In the genomic region with DNA sequence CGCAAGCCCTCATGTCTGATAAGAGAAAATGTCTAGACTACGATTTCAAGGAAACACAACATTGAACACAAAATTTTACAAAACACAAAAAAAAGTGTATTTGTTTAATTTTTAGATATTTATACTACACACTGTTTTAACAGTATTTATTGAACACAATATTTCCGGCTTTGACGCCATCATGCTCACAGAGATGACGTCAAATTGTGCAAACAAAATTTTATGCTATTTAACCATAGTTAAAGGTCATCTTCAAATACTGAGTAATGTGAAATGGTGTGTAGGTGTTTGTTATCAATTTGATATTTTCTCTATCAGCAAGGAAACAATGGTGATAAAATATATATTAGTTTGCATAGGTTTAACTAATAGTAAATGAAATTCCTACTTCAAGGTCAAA, we compare ENCODE assay signal across 6 worm cellular contexts.
A peak's percentile ranks its signal among the peaks of the same experiment; 100 is the strongest.
TF ChIP-seq lines count a peak whose summit lies in the region.

No protein-coding gene starts in this region.

TF ChIP-seq in whole organism, L1 larva, 84 proteins besides CTCF, POLR2A, EP300 and RAD21:
- TF ChIP-seq elt-2 (tag; optimal IDR thresholded peaks at IDR 0.05; lab: Kevin White, UChicago) (peak; percentile 70), nhr-237 (tag; optimal IDR thresholded peaks at IDR 0.05; lab: Kevin White, UChicago) (no peak), jun-1 (tag; optimal IDR thresholded peaks at IDR 0.05; lab: Kevin White, UChicago) (peak; percentile 21), ceh-63 (GFP tag; optimal IDR thresholded peaks at IDR 0.05; lab: Kevin White, UChicago) (no peak), lin-15B (tag; optimal IDR thresholded peaks at IDR 0.05; lab: Kevin White, UChicago) (no peak), lsy-2 (tag; optimal IDR thresholded peaks at IDR 0.05; lab: Kevin White, UChicago) (no peak), efl-1 (optimal IDR thresholded peaks at IDR 0.05; lab: Kevin White, UChicago) (no peak), efl-1 (GFP tag; optimal IDR thresholded peaks at IDR 0.05 in 1 of 2; lab: Kevin White, UChicago) (peak in 1 of 2 experiments; percentile 5), pax-3 (tag; optimal IDR thresholded peaks at IDR 0.05; lab: Kevin White, UChicago) (peak; percentile 72), irx-1 (tag; optimal IDR thresholded peaks at IDR 0.05; lab: Kevin White, UChicago) (no peak), alr-1 (tag; optimal IDR thresholded peaks at IDR 0.05; lab: Kevin White, UChicago; ENCODE audit: borderline replicate concordance) (no peak), nhr-84 (tag; optimal IDR thresholded peaks at IDR 0.05; lab: Kevin White, UChicago) (no peak)

TF ChIP-seq in whole organism, L2 larva, 48 proteins besides CTCF, POLR2A, EP300 and RAD21:
- TF ChIP-seq sma-9 (GFP tag; optimal IDR thresholded peaks at IDR 0.05; lab: Kevin White, UChicago), result peak; percentile 13
- TF ChIP-seq sma-9 (tag; optimal IDR thresholded peaks at IDR 0.05; lab: Kevin White, UChicago), result no peak
- no peak for TF ChIP-seq nhr-21 (tag; optimal IDR thresholded peaks at IDR 0.05; lab: Kevin White, UChicago)
- TF ChIP-seq F13H6.1 (tag; optimal IDR thresholded peaks at IDR 0.05; lab: Kevin White, UChicago), result peak; percentile 25
- TF ChIP-seq lin-13 (GFP tag; optimal IDR thresholded peaks at IDR 0.05; lab: Kevin White, UChicago), result no peak
- TF ChIP-seq crh-2 (tag; optimal IDR thresholded peaks at IDR 0.05; lab: Kevin White, UChicago), result peak; percentile 10
- peak; percentile 77 for TF ChIP-seq fos-1 (tag; optimal IDR thresholded peaks at IDR 0.05; lab: Kevin White, UChicago)

TF ChIP-seq in whole organism, L3 larva, 47 proteins besides CTCF, POLR2A, EP300 and RAD21 (continues in another document):
- TF ChIP-seq nhr-25 (tag; optimal IDR thresholded peaks at IDR 0.05; lab: Kevin White, UChicago) (no peak), elt-2 (tag; optimal IDR thresholded peaks at IDR 0.05; lab: Kevin White, UChicago) (peak; percentile 68), lsy-12 (tag; optimal IDR thresholded peaks at IDR 0.05; lab: Kevin White, UChicago) (no peak), nhr-67 (tag; optimal IDR thresholded peaks at IDR 0.05; lab: Kevin White, UChicago) (no peak), nhr-11 (tag; optimal IDR thresholded peaks at IDR 0.05; lab: Kevin White, UChicago) (no peak), eor-1 (tag; optimal IDR thresholded peaks at IDR 0.05; lab: Kevin White, UChicago) (no peak), nhr-23 (tag; optimal IDR thresholded peaks at IDR 0.05; lab: Kevin White, UChicago) (no peak), ZK546.5 (tag; optimal IDR thresholded peaks at IDR 0.05; lab: Kevin White, UChicago) (no peak), ztf-11 (tag; optimal IDR thresholded peaks at IDR 0.05; lab: Kevin White, UChicago) (no peak), lin-39 (tag; optimal IDR thresholded peaks at IDR 0.05; lab: Kevin White, UChicago) (no peak), pha-4 (tag; optimal IDR thresholded peaks at IDR 0.05; lab: Kevin White, UChicago) (peak; percentile 6), jun-1 (tag; optimal IDR thresholded peaks at IDR 0.05; lab: Kevin White, UChicago) (peak; percentile 14), hmg-11 (tag; optimal IDR thresholded peaks at IDR 0.05; lab: Kevin White, UChicago) (no peak), tbx-2 (tag; optimal IDR thresholded peaks at IDR 0.05; lab: Kevin White, UChicago) (no peak), lin-15B (tag; optimal IDR thresholded peaks at IDR 0.05; lab: Kevin White, UChicago) (no peak), daf-12 (tag; optimal IDR thresholded peaks at IDR 0.05; lab: Kevin White, UChicago) (no peak), ceh-28 (tag; optimal IDR thresholded peaks at IDR 0.05; lab: Kevin White, UChicago) (no peak), nhr-28 (tag; optimal IDR thresholded peaks at IDR 0.05; lab: Kevin White, UChicago) (no peak), ztf-4 (tag; optimal IDR thresholded peaks at IDR 0.05; lab: Kevin White, UChicago) (no peak)

TF ChIP-seq in whole organism, L4 larva, 104 proteins besides CTCF, POLR2A, EP300 and RAD21 (continues in another document):
- TF ChIP-seq nhr-77 (tag; optimal IDR thresholded peaks at IDR 0.05; lab: Kevin White, UChicago) (no peak), mes-2 (tag; optimal IDR thresholded peaks at IDR 0.05; lab: Kevin White, UChicago; ENCODE audit: poor library complexity, severe bottlenecking) (no peak), cey-2 (tag; optimal IDR thresholded peaks at IDR 0.05; lab: Kevin White, UChicago; ENCODE audit: borderline replicate concordance, insufficient read depth) (no peak), nhr-28 (tag; optimal IDR thresholded peaks at IDR 0.05; lab: Kevin White, UChicago) (peak; percentile 72), egl-43 (GFP tag; IDR thresholded peaks at IDR 0.05; lab: Robert Waterston, UW) (no peak), duxl-1 (tag; optimal IDR thresholded peaks at IDR 0.05; lab: Kevin White, UChicago; ENCODE audit: poor library complexity) (no peak), unc-130 (GFP tag; optimal IDR thresholded peaks at IDR 0.05; lab: Kevin White, UChicago) (no peak), dmd-6 (GFP tag; IDR thresholded peaks at IDR 0.05; lab: Robert Waterston, UW) (0 out of 2 replicates have a peak, but pooled peaks have one; percentile 6), Y48G9A.11 (GFP tag; IDR thresholded peaks at IDR 0.05; lab: Robert Waterston, UW) (no peak), zag-1 (tag; optimal IDR thresholded peaks at IDR 0.05; lab: Kevin White, UChicago) (no peak), daf-16 (GFP tag; optimal IDR thresholded peaks at IDR 0.05; lab: Kevin White, UChicago) (no peak), daf-16 (tag; optimal IDR thresholded peaks at IDR 0.05; lab: Kevin White, UChicago) (peak; percentile 28), ceh-32 (tag; optimal IDR thresholded peaks at IDR 0.05; lab: Kevin White, UChicago; ENCODE audit: poor library complexity) (no peak), pqm-1 (tag; optimal IDR thresholded peaks at IDR 0.05; lab: Kevin White, UChicago) (peak; percentile 97), nhr-6 (tag; optimal IDR thresholded peaks at IDR 0.05; lab: Kevin White, UChicago) (peak; percentile 99), dve-1 (tag; optimal IDR thresholded peaks at IDR 0.05; lab: Kevin White, UChicago; ENCODE audit: insufficient read depth) (peak; percentile 9), Y5F2A.4 (GFP tag; optimal IDR thresholded peaks at IDR 0.05; lab: Kevin White, UChicago) (no peak)

TF ChIP-seq in whole organism, late embryonic, 69 proteins besides CTCF, POLR2A, EP300 and RAD21:
- TF ChIP-seq nfya-1 (tag; optimal IDR thresholded peaks at IDR 0.05; lab: Kevin White, UChicago) (no peak), elt-2 (tag; optimal IDR thresholded peaks at IDR 0.05; lab: Kevin White, UChicago) (peak; percentile 26)
TF ChIP-seq in whole organism, late embryonic: peak in this region for 1.

TF ChIP-seq in whole organism, young adult, 124 proteins besides CTCF, POLR2A, EP300 and RAD21:
- TF ChIP-seq cebp-1 (GFP tag; IDR thresholded peaks at IDR 0.05; lab: Robert Waterston, UW), result no peak
- TF ChIP-seq cebp-1 (tag; optimal IDR thresholded peaks at IDR 0.05; lab: Kevin White, UChicago), result peak; percentile 44
- TF ChIP-seq F33H1.4 (GFP tag; IDR thresholded peaks at IDR 0.05; lab: Robert Waterston, UW), result no peak
- no peak for TF ChIP-seq Y56A3A.18 (GFP tag; IDR thresholded peaks at IDR 0.05; lab: Robert Waterston, UW)
- TF ChIP-seq akir-1 (GFP tag; optimal IDR thresholded peaks at IDR 0.05; lab: Kevin White, UChicago), result no peak
- no peak for TF ChIP-seq egrh-3 (GFP tag; IDR thresholded peaks at IDR 0.05; lab: Robert Waterston, UW)
- TF ChIP-seq B0019.2 (GFP tag; conservative IDR thresholded peaks at IDR 0.05; lab: Robert Waterston, UW), result no peak
- TF ChIP-seq D2030.7 (GFP tag; IDR thresholded peaks at IDR 0.05; lab: Robert Waterston, UW), result no peak
- TF ChIP-seq ceh-58 (GFP tag; IDR thresholded peaks at IDR 0.05; lab: Robert Waterston, UW), result no peak
- peak; percentile 50 for TF ChIP-seq nhr-80 (tag; optimal IDR thresholded peaks at IDR 0.05; lab: Kevin White, UChicago)
